Worm (Caenorhabditis elegans): ENCODE data around the gene T08H10.3.

The T08H10.3 gene

DNA sequence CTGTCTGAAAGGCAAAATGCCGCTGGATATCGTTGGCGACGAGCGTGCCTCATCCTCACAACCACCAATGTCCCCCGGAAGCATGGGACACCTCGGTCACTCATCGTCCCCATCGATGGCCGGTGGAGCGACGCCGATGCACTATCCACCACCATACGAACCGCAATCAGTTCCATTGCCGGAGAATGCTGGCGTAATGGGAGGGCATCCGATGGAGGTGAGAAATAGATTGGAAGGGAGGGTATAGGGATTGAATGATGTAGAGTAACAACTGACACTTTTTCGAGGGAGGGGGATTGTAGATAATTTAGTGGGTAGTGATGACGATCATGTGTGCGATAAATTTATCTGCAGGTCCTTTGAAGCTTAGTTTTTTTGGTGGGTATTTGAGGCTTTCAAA is 31.5 kb downstream of the T08H10.3 start (continued):
- TF ChIP-seq efl-1 (optimal IDR thresholded peaks at IDR 0.05) (no peak), efl-1 (GFP tag; optimal IDR thresholded peaks at IDR 0.05 in 1 of 2) (peak in 1 of 2 experiments; percentile 56), ceh-90 (tag; optimal IDR thresholded peaks at IDR 0.05) (no peak), unc-86 (tag; optimal IDR thresholded peaks at IDR 0.05) (no peak), xbp-1 (tag; optimal IDR thresholded peaks at IDR 0.05) (no peak), unc-98 (GFP tag; IDR thresholded peaks at IDR 0.05) (no peak), nhr-28 (tag; optimal IDR thresholded peaks at IDR 0.05) (no peak), ceh-82 (tag; optimal IDR thresholded peaks at IDR 0.05) (no peak)

- TF ChIP-seq efl-3 (GFP tag; optimal IDR thresholded peaks at IDR 0.05): no peak
- TF ChIP-seq lin-35 (GFP tag; optimal IDR thresholded peaks at IDR 0.05): no peak
- TF ChIP-seq hlh-4 (tag; optimal IDR thresholded peaks at IDR 0.05): no peak
- no peak for TF ChIP-seq efl-1 (optimal IDR thresholded peaks at IDR 0.05)
- peak in 1 of 2 experiments; percentile 66 for TF ChIP-seq efl-1 (GFP tag; optimal IDR thresholded peaks at IDR 0.05 in 1 of 2)
- TF ChIP-seq lsy-2 (tag; optimal IDR thresholded peaks at IDR 0.05): no peak
- no peak for TF ChIP-seq mep-1 (tag; optimal IDR thresholded peaks at IDR 0.05)
- no peak for TF ChIP-seq ets-5 (GFP tag; IDR thresholded peaks at IDR 0.05)
- peak; percentile 33 for TF ChIP-seq nhr-85 (tag)
- TF ChIP-seq elt-2 (tag; optimal IDR thresholded peaks at IDR 0.05): no peak
- TF ChIP-seq unc-62 (GFP tag; optimal IDR thresholded peaks at IDR 0.05): no peak
These were observed 32.8 kb downstream of the T08H10.3 start for ce11 chrV:4503868-4504365.

DNA sequence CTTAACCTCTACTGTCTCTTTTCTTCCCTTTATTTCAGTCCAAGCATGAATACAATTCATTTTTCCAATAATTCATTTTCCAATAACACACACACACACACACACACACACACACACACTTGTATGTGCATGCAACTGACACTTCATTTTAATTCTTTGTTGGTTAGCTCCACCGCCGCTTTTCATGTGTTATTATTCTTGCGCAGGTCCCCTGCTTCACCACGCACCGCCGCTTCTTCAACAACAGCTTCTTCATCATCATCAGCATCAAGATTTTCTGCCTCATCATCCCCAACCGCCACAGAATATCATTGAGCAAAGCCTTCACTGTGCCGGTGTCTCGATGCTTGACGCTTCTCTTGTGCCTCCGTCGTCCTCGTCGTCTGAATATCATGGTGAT is 33.3 kb downstream of the T08H10.3 start:
- TF ChIP-seq irx-1 (tag; optimal IDR thresholded peaks at IDR 0.05) (no peak), unc-30 (tag; optimal IDR thresholded peaks at IDR 0.05) (no peak), nhr-76 (tag; optimal IDR thresholded peaks at IDR 0.05) (no peak), hpl-2 (GFP tag; optimal IDR thresholded peaks at IDR 0.05) (no peak), fos-1 (tag; optimal IDR thresholded peaks at IDR 0.05) (no peak), ces-1 (GFP tag; optimal IDR thresholded peaks at IDR 0.05) (no peak), jun-1 (tag; optimal IDR thresholded peaks at IDR 0.05) (no peak), egl-13 (tag; optimal IDR thresholded peaks at IDR 0.05) (no peak), lin-14 (GFP tag; optimal IDR thresholded peaks at IDR 0.05) (no peak), xbp-1 (tag; optimal IDR thresholded peaks at IDR 0.05) (no peak), snu-23 (GFP tag; optimal IDR thresholded peaks at IDR 0.05) (no peak), lin-13 (GFP tag; optimal IDR thresholded peaks at IDR 0.05) (no peak), lin-35 (GFP tag; optimal IDR thresholded peaks at IDR 0.05) (no peak), ceh-63 (GFP tag; optimal IDR thresholded peaks at IDR 0.05) (no peak), grh-1 (GFP tag; IDR thresholded peaks at IDR 0.05) (no peak), ceh-8 (GFP tag; optimal IDR thresholded peaks at IDR 0.05) (no peak)

DNA sequence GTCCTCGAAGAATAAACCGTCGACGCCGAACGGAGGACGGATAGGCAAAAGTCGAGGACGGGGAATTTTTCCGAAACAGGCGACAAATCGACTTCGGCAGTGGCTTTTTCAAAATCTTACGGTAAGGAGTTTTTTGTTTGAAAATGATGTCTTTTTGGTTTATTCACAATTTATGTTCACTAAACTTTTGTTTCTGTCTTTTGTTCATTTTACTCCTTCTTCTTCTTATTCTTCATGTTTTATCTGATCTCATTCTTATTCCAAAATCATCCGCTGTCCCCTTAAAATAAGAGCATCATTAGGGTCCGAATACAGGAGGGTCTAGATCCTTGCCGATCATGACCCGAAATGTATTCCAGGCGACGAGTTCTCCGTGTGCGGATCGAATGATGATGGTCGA is 33.8 kb downstream of the T08H10.3 start:
- TF ChIP-seq ceh-63 (GFP tag; optimal IDR thresholded peaks at IDR 0.05) (no peak), snu-23 (GFP tag; optimal IDR thresholded peaks at IDR 0.05) (no peak), lsy-2 (tag; optimal IDR thresholded peaks at IDR 0.05) (no peak), ztf-4 (tag; optimal IDR thresholded peaks at IDR 0.05) (no peak), unc-86 (tag; optimal IDR thresholded peaks at IDR 0.05) (no peak), fkh-4 (tag; optimal IDR thresholded peaks at IDR 0.05; ENCODE audit: borderline replicate concordance) (no peak), nhr-47 (tag; optimal IDR thresholded peaks at IDR 0.05) (no peak), nhr-85 (tag) (no peak), elt-2 (tag; optimal IDR thresholded peaks at IDR 0.05) (no peak), alr-1 (tag; optimal IDR thresholded peaks at IDR 0.05; ENCODE audit: borderline replicate concordance) (no peak), pag-3 (tag; optimal IDR thresholded peaks at IDR 0.05; ENCODE audit: borderline replicate concordance, insufficient read depth) (no peak), jun-1 (tag; optimal IDR thresholded peaks at IDR 0.05) (no peak), mep-1 (tag; optimal IDR thresholded peaks at IDR 0.05) (no peak), rnt-1 (tag; optimal IDR thresholded peaks at IDR 0.05) (no peak), fkh-10 (GFP tag; optimal IDR thresholded peaks at IDR 0.05) (no peak)
